Fruit fly (Drosophila melanogaster): ENCODE data around the gene CG4835.

CG4835 gene

DNA sequence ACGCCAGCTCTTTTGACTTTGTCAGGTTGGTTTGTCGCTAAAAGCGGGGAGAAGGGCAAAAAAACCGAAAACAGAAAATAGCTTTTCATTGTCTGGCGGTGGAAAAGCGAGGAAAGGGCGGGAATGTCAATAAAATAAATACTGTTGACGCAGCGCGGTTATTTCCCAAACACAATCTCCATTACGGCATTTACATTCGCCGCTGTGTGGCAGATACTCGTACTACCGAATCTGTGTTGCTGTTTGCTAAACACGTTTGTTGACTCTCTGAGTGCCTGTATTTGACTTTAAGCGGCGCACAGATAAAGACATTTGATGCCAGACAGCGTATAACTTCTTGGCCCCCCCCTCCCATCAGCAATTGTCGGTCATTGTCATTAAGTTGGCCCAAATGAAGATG, 32.5 kb upstream of the CG4835 start (continued):
- TF ChIP-seq CG7271 (tag; optimal IDR thresholded peaks at IDR 0.05) (peak; percentile 69), vnd (GFP tag; IDR thresholded peaks at IDR 0.05; ENCODE audit: partially characterized antibody) (no peak), fd96Cb (tag; optimal IDR thresholded peaks at IDR 0.05) (peak; percentile 61), Oli (tag; optimal IDR thresholded peaks at IDR 0.05) (peak; percentile 46), unc-4 (GFP tag; IDR thresholded peaks at IDR 0.05; ENCODE audit: partially characterized antibody) (no peak), CG2875 (GFP tag; optimal IDR thresholded peaks at IDR 0.05) (peak; percentile 85), CG17612 (GFP tag; IDR thresholded peaks at IDR 0.05) (no peak), CG9727 (GFP tag; optimal IDR thresholded peaks at IDR 0.05) (peak; percentile 45), Max (GFP tag; optimal IDR thresholded peaks at IDR 0.05) (no peak), CG30403 (GFP tag; optimal IDR thresholded peaks at IDR 0.05) (no peak), Side (GFP tag; optimal IDR thresholded peaks at IDR 0.05) (peak; percentile 60), CG31388 (GFP tag; optimal IDR thresholded peaks at IDR 0.05) (no peak), dati (GFP tag; IDR thresholded peaks at IDR 0.05) (0 out of 2 replicates have a peak, but pooled peaks have one; percentile 31), CG2202 (tag; optimal IDR thresholded peaks at IDR 0.05) (peak; percentile 85), CG13775 (GFP tag; optimal IDR thresholded peaks at IDR 0.05) (no peak), CG16815 (GFP tag; optimal IDR thresholded peaks at IDR 0.05) (no peak), CG10959 (GFP tag; IDR thresholded peaks at IDR 0.05) (peak; percentile 40; the same call in 1 of the 2 replicates), Ada2b (GFP tag; IDR thresholded peaks at IDR 0.05) (peak; percentile 50), cwo (GFP tag; optimal IDR thresholded peaks at IDR 0.05) (peak; percentile 33), Asciz (GFP tag; optimal IDR thresholded peaks at IDR 0.05) (peak; percentile 90), Oaz (GFP tag; IDR thresholded peaks at IDR 0.05) (no peak), schlank (tag; optimal IDR thresholded peaks at IDR 0.05) (peak; percentile 27), CG12744 (GFP tag; optimal IDR thresholded peaks at IDR 0.05) (no peak), CoRest (tag; optimal IDR thresholded peaks at IDR 0.05) (peak; percentile 65), Dp (GFP tag; optimal IDR thresholded peaks at IDR 0.05) (no peak), CG1792 (GFP tag; optimal IDR thresholded peaks at IDR 0.05) (peak; percentile 78), CG6791 (GFP tag; IDR thresholded peaks at IDR 0.05; ENCODE audit: partially characterized antibody) (no peak), crp (GFP tag; optimal IDR thresholded peaks at IDR 0.05) (peak in 1 of 2 experiments; percentile 13), zen2 (GFP tag; IDR thresholded peaks at IDR 0.05; ENCODE audit: partially characterized antibody) (no peak), ci (GFP tag; IDR thresholded peaks at IDR 0.05) (no peak; the same call in 1 of the 3 replicates), CG11723 (GFP tag; optimal IDR thresholded peaks at IDR 0.05) (peak; percentile 67), HLH54F (GFP tag; optimal IDR thresholded peaks at IDR 0.05) (no peak), trh (GFP tag; optimal IDR thresholded peaks at IDR 0.05) (peak; percentile 35), prd (optimal IDR thresholded peaks at IDR 0.05) (no peak), prd (GFP tag; IDR thresholded peaks at IDR 0.05) (peak; percentile 40; the same call in 1 of the 3 replicates), sc (optimal IDR thresholded peaks at IDR 0.05) (no peak), sc (GFP tag; optimal IDR thresholded peaks at IDR 0.05) (peak; percentile 76), Sox102F (GFP tag; optimal IDR thresholded peaks at IDR 0.05) (peak; percentile 81), CG6254 (GFP tag; optimal IDR thresholded peaks at IDR 0.05) (peak; percentile 61), Hsf (GFP tag; optimal IDR thresholded peaks at IDR 0.05) (peak; percentile 59), CG8281 (tag; optimal IDR thresholded peaks at IDR 0.05) (peak; percentile 41), fd64A (GFP tag; optimal IDR thresholded peaks at IDR 0.05) (peak; percentile 92), nau (GFP tag; optimal IDR thresholded peaks at IDR 0.05) (peak; percentile 79), Deaf1 (tag; optimal IDR thresholded peaks at IDR 0.05) (no peak), org-1 (GFP tag; optimal IDR thresholded peaks at IDR 0.05) (peak; percentile 66), CG7839 (tag; optimal IDR thresholded peaks at IDR 0.05) (peak; percentile 59), CG11398 (GFP tag; optimal IDR thresholded peaks at IDR 0.05) (peak; percentile 45), Meics (GFP tag; optimal IDR thresholded peaks at IDR 0.05) (peak; percentile 59), en (GFP tag; optimal IDR thresholded peaks at IDR 0.05) (peak; percentile 23), CG30020 (tag; optimal IDR thresholded peaks at IDR 0.05) (no peak)

Data from whole organism, embryonic.